Fruit fly (Drosophila melanogaster) whole organism, prepupa: ENCODE data around the gene mRpL45.
A peak's percentile ranks its signal among the peaks of the same experiment; 100 is the strongest.

Source experiments
- Blimp-1 ChIP-seq: fragments of 200-800 bp; sonication (Bioruptor generic); optimal IDR thresholded peaks from 3 replicates; lab custom pipeline; 2017; ENCODE audit warnings: missing biosample characterization, missing genetic modification characterization, mild to moderate bottlenecking, moderate library complexity, missing genetic modification reagents
- CG10631 ChIP-seq: fragments of 200-800 bp; sonication (Bioruptor generic); optimal IDR thresholded peaks from 2 replicates; lab custom pipeline; 2016; ENCODE audit warnings: missing biosample characterization, missing genetic modification characterization
- CG10669 ChIP-seq: fragments of 200-800 bp; sonication (Bioruptor generic); optimal IDR thresholded peaks from 3 replicates; lab custom pipeline; 2018; ENCODE audit warnings: missing biosample characterization, mild to moderate bottlenecking, missing genetic modification characterization, moderate library complexity
- CG11294 ChIP-seq: fragments of 200-800 bp; sonication (Bioruptor generic); IDR thresholded peaks from 2 replicates; pipeline ENCODE4 v1.3.6; 2022; ENCODE audit warnings: missing biosample characterization, missing genetic modification characterization
- CG11902 ChIP-seq: fragments of 200-800 bp; sonication (Bioruptor generic); optimal IDR thresholded peaks from 3 replicates; lab custom pipeline; 2016; ENCODE audit warnings: missing biosample characterization, missing genetic modification characterization
- CG15336 ChIP-seq: fragments of 200-800 bp; sonication (Bioruptor generic); IDR thresholded peaks from 2 replicates; pipeline ENCODE4 v1.3.6; 2022; ENCODE audit warnings: missing biosample characterization, missing genetic modification characterization
- CG1621 ChIP-seq: fragments of 200-800 bp; sonication (Bioruptor generic); optimal IDR thresholded peaks from 3 replicates; lab custom pipeline; 2018; ENCODE audit warnings: missing biosample characterization, mild to moderate bottlenecking, missing genetic modification characterization
- CG3032 ChIP-seq: fragments of 200-800 bp; optimal IDR thresholded peaks from 2 replicates; lab custom pipeline; 2019; ENCODE audit warnings: missing biosample characterization, mild to moderate bottlenecking, missing genetic modification characterization, moderate library complexity
- CG31627 ChIP-seq: fragments of 200-800 bp; sonication (Bioruptor generic); optimal IDR thresholded peaks from 3 replicates; lab custom pipeline; 2016; ENCODE audit warnings: missing biosample characterization, missing genetic modification characterization
- CG34406 ChIP-seq: fragments of 200-800 bp; sonication (Bioruptor generic); optimal IDR thresholded peaks from 3 replicates; lab custom pipeline; 2016; ENCODE audit warnings: missing biosample characterization, missing genetic modification characterization
- CG3919 ChIP-seq: fragments of 200-800 bp; sonication (Bioruptor generic); optimal IDR thresholded peaks from 3 replicates; lab custom pipeline; 2016; ENCODE audit warnings: missing biosample characterization, missing genetic modification characterization
- CG4318 ChIP-seq: fragments of 200-800 bp; sonication (Bioruptor generic); optimal IDR thresholded peaks from 3 replicates; lab custom pipeline; 2017; ENCODE audit warnings: missing biosample characterization, mild to moderate bottlenecking, missing genetic modification characterization
- CG6163 ChIP-seq: fragments of 200-800 bp; sonication (Bioruptor generic); IDR thresholded peaks from 3 replicates; pipeline ENCODE4 v1.3.6; 2022; ENCODE audit warnings: missing biosample characterization, missing genetic modification characterization
- CG6276 ChIP-seq: fragments of 200-800 bp; sonication (Bioruptor generic); optimal IDR thresholded peaks from 2 replicates; lab custom pipeline; 2017; ENCODE audit warnings: missing biosample characterization, mild to moderate bottlenecking, missing genetic modification characterization
- CG6808 ChIP-seq: fragments of 200-800 bp; sonication (Bioruptor generic); optimal IDR thresholded peaks from 3 replicates; lab custom pipeline; 2017; ENCODE audit warnings: missing biosample characterization, missing genetic modification characterization, mild to moderate bottlenecking, moderate library complexity, missing genetic modification reagents
- CG6854 ChIP-seq: fragments of 200-800 bp; sonication (Bioruptor generic); optimal IDR thresholded peaks from 2 replicates; lab custom pipeline; 2017; ENCODE audit warnings: missing biosample characterization, mild to moderate bottlenecking, missing genetic modification characterization
- CG7368 ChIP-seq: fragments of 200-800 bp; sonication (Bioruptor generic); optimal IDR thresholded peaks from 3 replicates; lab custom pipeline; 2016; ENCODE audit warnings: missing biosample characterization, missing genetic modification characterization
- CG8119 ChIP-seq: fragments of 200-800 bp; sonication (Bioruptor generic); IDR thresholded peaks from 3 replicates; pipeline ENCODE4 v1.3.6; 2022; ENCODE audit warnings: missing biosample characterization, missing genetic modification characterization
- CG8319 ChIP-seq: fragments of 200-800 bp; sonication (Bioruptor generic); optimal IDR thresholded peaks from 3 replicates; lab custom pipeline; 2016; ENCODE audit warnings: missing biosample characterization, missing genetic modification characterization
- CG8632 ChIP-seq: fragments of 200-800 bp; sonication (Bioruptor generic); optimal IDR thresholded peaks from 3 replicates; lab custom pipeline; 2016; ENCODE audit warnings: missing biosample characterization, missing genetic modification characterization
- CG9139 ChIP-seq: fragments of 200-800 bp; sonication (Bioruptor generic); optimal IDR thresholded peaks from 3 replicates; lab custom pipeline; 2017; ENCODE audit warnings: missing biosample characterization, mild to moderate bottlenecking, missing genetic modification characterization
- Eip78C ChIP-seq: fragments of 200-800 bp; sonication (Bioruptor generic); peaks from one replicate; lab custom pipeline; 2016; ENCODE audit warnings: missing biosample characterization, missing genetic modification characterization
- Ets21C ChIP-seq: fragments of 200-800 bp; sonication (Bioruptor generic); optimal IDR thresholded peaks from 3 replicates; lab custom pipeline; 2016; ENCODE audit warnings: missing biosample characterization, missing genetic modification characterization
- Ets96B ChIP-seq: fragments of 200-800 bp; optimal IDR thresholded peaks from 2 replicates; lab custom pipeline; 2019; ENCODE audit warnings: missing biosample characterization, mild to moderate bottlenecking, missing genetic modification characterization, moderate library complexity
- Hr38 ChIP-seq: sonication (Bioruptor generic); optimal IDR thresholded peaks from 2 replicates; lab custom pipeline; 2016; ENCODE audit warnings: missing biosample characterization, missing genetic modification characterization
- Hr39 ChIP-seq: fragments of 200-800 bp; sonication (Bioruptor generic); optimal IDR thresholded peaks from 2 replicates; lab custom pipeline; 2016; ENCODE audit warnings: missing biosample characterization, missing genetic modification characterization
- Hr4 ChIP-seq: fragments of 200-800 bp; sonication (Bioruptor generic); optimal IDR thresholded peaks from 3 replicates; lab custom pipeline; 2016; ENCODE audit warnings: missing biosample characterization, missing genetic modification characterization
- Lpt ChIP-seq: fragments of 200-800 bp; sonication (Bioruptor generic); optimal IDR thresholded peaks from 3 replicates; lab custom pipeline; 2016; ENCODE audit warnings: missing biosample characterization, missing genetic modification characterization
- Met ChIP-seq: fragments of 200-800 bp; sonication (Bioruptor generic); optimal IDR thresholded peaks from 3 replicates; lab custom pipeline; 2016; ENCODE audit warnings: missing biosample characterization, missing genetic modification characterization
- Smox ChIP-seq: fragments of 200-800 bp; sonication (Bioruptor generic); optimal IDR thresholded peaks from 3 replicates; lab custom pipeline; 2016; ENCODE audit warnings: missing biosample characterization, missing genetic modification characterization
- Sox102F ChIP-seq: fragments of 200-800 bp; sonication (Bioruptor generic); optimal IDR thresholded peaks from 2 replicates; lab custom pipeline; 2016; ENCODE audit warnings: missing biosample characterization, mild to moderate bottlenecking, missing genetic modification characterization
- Sox14 ChIP-seq: fragments of 200-800 bp; sonication (Bioruptor generic); optimal IDR thresholded peaks from 3 replicates; lab custom pipeline; 2016; ENCODE audit warnings: missing biosample characterization, missing genetic modification characterization
- Sox15 ChIP-seq: fragments of 200-800 bp; sonication (Bioruptor generic); optimal IDR thresholded peaks from 3 replicates; lab custom pipeline; 2016; ENCODE audit warnings: missing biosample characterization, missing genetic modification characterization
- cyc ChIP-seq: fragments of 200-800 bp; sonication (Bioruptor generic); optimal IDR thresholded peaks from 3 replicates; lab custom pipeline; 2016; ENCODE audit warnings: missing biosample characterization, missing genetic modification characterization
- dsx ChIP-seq: fragments of 200-800 bp; optimal IDR thresholded peaks from 3 replicates; lab custom pipeline; 2019; ENCODE audit warnings: missing biosample characterization, mild to moderate bottlenecking, missing genetic modification characterization, moderate library complexity; ENCODE audit not compliant: poor library complexity, severe bottlenecking
- eg ChIP-seq: fragments of 200-800 bp; sonication (Bioruptor generic); IDR thresholded peaks from 3 replicates; pipeline ENCODE4 v1.3.6; 2022; ENCODE audit warnings: missing biosample characterization, missing genetic modification characterization
- esn ChIP-seq: fragments of 200-800 bp; sonication (Bioruptor generic); optimal IDR thresholded peaks from 2 replicates; lab custom pipeline; 2016; ENCODE audit warnings: missing biosample characterization, mild to moderate bottlenecking, missing genetic modification characterization, moderate library complexity
- fd59A ChIP-seq: fragments of 200-800 bp; sonication (Bioruptor generic); optimal IDR thresholded peaks from 2 replicates; lab custom pipeline; 2017; ENCODE audit warnings: missing biosample characterization, mild to moderate bottlenecking, missing genetic modification characterization, missing genetic modification reagents
- fd85E ChIP-seq: fragments of 200-800 bp; sonication (Bioruptor generic); optimal IDR thresholded peaks from 3 replicates; lab custom pipeline; 2016; ENCODE audit warnings: missing biosample characterization, missing genetic modification characterization
- fkh ChIP-seq: fragments of 200-800 bp; sonication (Bioruptor generic); optimal IDR thresholded peaks from 3 replicates; lab custom pipeline; 2017; ENCODE audit warnings: missing biosample characterization, mild to moderate bottlenecking, missing genetic modification characterization, moderate library complexity
- lz ChIP-seq: fragments of 200-800 bp; sonication (Bioruptor generic); optimal IDR thresholded peaks from 3 replicates; lab custom pipeline; 2016; ENCODE audit warnings: missing biosample characterization, missing genetic modification characterization
- pdm3 ChIP-seq: fragments of 200-800 bp; sonication (Bioruptor generic); optimal IDR thresholded peaks from 3 replicates; lab custom pipeline; 2016; ENCODE audit warnings: missing biosample characterization, missing genetic modification characterization
- svp ChIP-seq: fragments of 200-800 bp; sonication (Bioruptor generic); peaks from one replicate; lab custom pipeline; 2016; ENCODE audit warnings: missing biosample characterization, missing genetic modification characterization

Gene mRpL45

DNA sequence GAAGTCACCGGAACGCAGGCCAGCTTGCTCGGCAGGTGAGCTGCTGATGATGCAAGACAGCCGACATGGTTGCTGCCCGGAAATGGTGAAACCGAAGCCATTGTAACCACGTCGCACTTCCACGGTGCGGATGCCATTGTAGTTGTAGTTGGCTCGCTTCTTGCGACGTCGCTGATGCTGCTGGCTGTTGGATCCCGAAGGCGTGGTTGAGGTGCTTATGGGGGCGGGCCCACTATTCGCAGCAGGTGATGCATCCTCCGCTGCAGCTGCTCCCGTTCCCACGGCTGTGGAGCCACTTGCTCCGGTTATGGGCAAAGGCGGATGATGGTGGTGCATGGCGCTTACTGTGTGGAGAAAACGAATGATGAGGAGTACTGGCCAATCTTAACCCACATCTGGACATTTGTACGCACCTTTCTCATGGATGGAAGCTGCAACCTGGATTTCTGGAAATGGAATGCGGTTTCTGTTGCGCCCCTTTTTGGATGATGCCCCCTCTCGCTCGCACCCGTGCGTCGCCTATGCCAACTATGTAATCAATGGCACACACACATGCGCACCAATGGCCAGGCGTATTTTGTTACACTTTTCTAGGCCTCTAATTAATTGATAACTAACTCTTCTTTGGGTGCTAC is 20.4 kb downstream of the mRpL45 start:
- TF ChIP-seq CG7368 (GFP tag; lab: Kevin White, UChicago), result no peak
- no peak for TF ChIP-seq Eip78C
- no peak for TF ChIP-seq Blimp-1 (GFP tag; lab: Kevin White, UChicago)
- no peak for TF ChIP-seq Hr38 (GFP tag; lab: Kevin White, UChicago)
- no peak for TF ChIP-seq CG10669 (GFP tag; lab: Kevin White, UChicago)
- TF ChIP-seq eg (GFP tag; lab: Robert Waterston, UW), result no peak

DNA sequence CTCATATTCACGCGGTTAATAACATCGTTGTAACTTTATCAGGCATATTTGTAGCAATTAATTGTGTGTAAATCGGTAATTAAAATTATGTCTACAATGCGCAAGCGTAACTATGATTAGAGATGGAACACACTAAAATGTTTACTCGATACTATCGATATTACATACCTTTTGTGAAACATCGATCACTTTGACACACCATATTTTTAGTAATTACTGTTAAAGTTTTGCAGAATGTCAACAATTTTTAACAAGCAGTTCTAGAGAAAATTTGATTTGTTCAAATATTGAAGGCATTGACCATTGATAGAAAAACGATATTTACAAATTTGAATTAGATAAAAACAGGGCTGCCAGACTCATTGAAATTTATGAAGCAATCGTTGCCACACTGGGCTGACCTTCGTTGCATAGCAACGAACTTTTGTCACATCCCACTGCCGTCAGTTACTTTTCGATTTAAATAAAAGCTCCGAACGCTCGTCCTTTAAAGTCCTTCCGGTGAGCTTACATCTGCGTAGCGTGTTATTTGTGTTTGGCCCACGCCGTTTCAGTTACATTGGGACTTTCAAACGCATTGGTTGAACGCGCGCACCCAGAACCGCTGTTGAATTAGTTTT is 21.1 kb downstream of the mRpL45 start, which contains the start of the genes loco and wake:
loco (minus strand) TSS at position 149 of the 620 bp plus-strand sequence.
wake (plus strand) TSS at position 570 of the 620 bp plus-strand sequence.
- TF ChIP-seq dsx (GFP tag; lab: Kevin White, UChicago), result peak; percentile 95
- TF ChIP-seq svp, result peak; percentile 50
- no peak for TF ChIP-seq Hr38 (GFP tag; lab: Kevin White, UChicago)
- peak; percentile 71 for TF ChIP-seq fkh (GFP tag; lab: Kevin White, UChicago)
- TF ChIP-seq CG6854 (GFP tag; lab: Kevin White, UChicago), result no peak
- TF ChIP-seq CG10669 (GFP tag; lab: Kevin White, UChicago), result no peak
- TF ChIP-seq CG3032 (tag; lab: Kevin White, UChicago), result no peak
- no peak for TF ChIP-seq esn (GFP tag; lab: Kevin White, UChicago)

DNA sequence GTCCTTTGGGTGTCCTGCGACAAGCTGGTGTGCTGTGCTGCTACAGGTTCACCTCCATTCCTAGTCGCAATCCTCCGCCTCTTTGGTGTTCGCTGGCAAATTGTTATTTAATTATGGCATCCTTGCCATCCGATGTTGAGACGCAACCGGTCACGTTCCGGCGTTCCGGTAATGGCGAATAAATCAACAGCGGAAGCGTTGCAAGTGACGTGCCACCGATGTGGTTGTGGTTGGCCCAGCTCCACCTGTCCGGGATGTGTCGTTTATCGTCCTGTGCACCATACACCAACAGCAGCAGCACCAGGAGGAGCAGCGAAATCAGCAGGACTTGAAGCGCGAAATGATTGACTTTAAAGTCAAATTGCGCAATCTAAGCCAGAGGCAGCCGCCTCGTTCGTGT is 31.6 kb downstream of the mRpL45 start:
- TF ChIP-seq CG11902 (GFP tag; lab: Kevin White, UChicago) (no peak), CG3919 (GFP tag; lab: Kevin White, UChicago) (no peak), CG15336 (GFP tag; lab: Robert Waterston, UW) (no peak), CG3032 (tag; lab: Kevin White, UChicago) (no peak), cyc (no peak), CG10669 (GFP tag; lab: Kevin White, UChicago) (no peak), Hr38 (GFP tag; lab: Kevin White, UChicago) (no peak), Ets21C (GFP tag; lab: Kevin White, UChicago) (no peak), Lpt (GFP tag; lab: Kevin White, UChicago) (no peak), CG4318 (GFP tag; lab: Kevin White, UChicago) (no peak), CG8119 (no peak), Sox14 (GFP tag; lab: Kevin White, UChicago) (no peak), CG31627 (no peak), CG8632 (no peak), fd85E (no peak), Smox (GFP tag; lab: Kevin White, UChicago) (no peak), CG8319 (GFP tag; lab: Kevin White, UChicago) (no peak), svp (no peak), Eip78C (no peak), CG9139 (GFP tag; lab: Kevin White, UChicago) (no peak)

DNA sequence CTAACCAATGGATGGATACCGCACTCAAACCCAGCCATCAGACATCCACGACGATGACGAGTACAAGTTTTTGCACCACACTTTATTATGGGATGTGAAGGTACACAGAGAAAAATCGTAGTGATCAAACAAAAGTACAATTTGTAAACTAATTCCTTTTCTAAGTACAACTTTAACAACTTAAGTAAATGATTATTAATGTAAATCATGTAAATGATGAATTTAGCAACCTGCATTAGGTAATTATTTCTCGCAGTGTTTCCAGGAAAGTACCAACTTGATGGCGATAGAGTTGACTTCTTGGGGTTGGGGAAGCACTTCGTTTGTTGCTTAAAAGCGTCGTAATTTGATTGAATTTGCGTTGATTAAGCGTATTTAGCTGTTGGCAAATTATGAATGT is 44.8 kb downstream of the mRpL45 start:
- peak; percentile 27 for TF ChIP-seq Ets96B (tag; lab: Kevin White, UChicago)
- peak; percentile 51 for TF ChIP-seq CG6276
- no peak for TF ChIP-seq CG3032 (tag; lab: Kevin White, UChicago)
- TF ChIP-seq CG1621, result peak; percentile 32
- TF ChIP-seq CG6808 (GFP tag; lab: Kevin White, UChicago), result no peak
- peak; percentile 10 for TF ChIP-seq Lpt (GFP tag; lab: Kevin White, UChicago)
- TF ChIP-seq CG34406, result peak; percentile 31
- TF ChIP-seq Met (GFP tag; lab: Kevin White, UChicago), result peak; percentile 37
- TF ChIP-seq CG11294, result no peak
- TF ChIP-seq CG9139 (GFP tag; lab: Kevin White, UChicago), result no peak
- TF ChIP-seq eg (GFP tag; lab: Robert Waterston, UW), result peak; percentile 67
- TF ChIP-seq Smox (GFP tag; lab: Kevin White, UChicago), result peak; percentile 22
- peak; percentile 41 for TF ChIP-seq Hr39 (GFP tag; lab: Kevin White, UChicago)
- TF ChIP-seq CG7368 (GFP tag; lab: Kevin White, UChicago), result no peak
- TF ChIP-seq pdm3, result peak; percentile 68
- peak; percentile 35 for TF ChIP-seq CG8632
- peak; percentile 76; the same call in 2 of the 3 replicates for TF ChIP-seq CG6163 (GFP tag; lab: Robert Waterston, UW)
- TF ChIP-seq esn (GFP tag; lab: Kevin White, UChicago), result no peak
- TF ChIP-seq CG4318 (GFP tag; lab: Kevin White, UChicago), result peak; percentile 62
- TF ChIP-seq fd59A (GFP tag; lab: Kevin White, UChicago), result peak; percentile 46
- TF ChIP-seq Sox102F (GFP tag; lab: Kevin White, UChicago), result no peak
- TF ChIP-seq Hr4 (GFP tag; lab: Kevin White, UChicago), result peak; percentile 87
- TF ChIP-seq CG10631 (GFP tag; lab: Kevin White, UChicago), result peak; percentile 51
- TF ChIP-seq lz (GFP tag; lab: Kevin White, UChicago), result no peak
- TF ChIP-seq Sox15 (GFP tag; lab: Kevin White, UChicago), result no peak
- TF ChIP-seq Hr38 (GFP tag; lab: Kevin White, UChicago), result no peak
